Fruit fly (Drosophila melanogaster) whole organism, adult: ENCODE measurements around the gene unk.

Source experiments
- CG11617 ChIP-seq: fragments of 200-800 bp; sonication (Bioruptor generic); optimal IDR thresholded peaks from 2 replicates; lab custom pipeline; 2017; ENCODE audit warnings: mild to moderate bottlenecking, missing biosample characterization, missing genetic modification reagents, missing genetic modification characterization
- CG12768 ChIP-seq: fragments of 200-800 bp; sonication (Bioruptor generic); optimal IDR thresholded peaks from 2 replicates; lab custom pipeline; 2017; ENCODE audit warnings: missing biosample characterization, missing genetic modification characterization, mild to moderate bottlenecking, moderate library complexity, missing genetic modification reagents
- CG14711 ChIP-seq: fragments of 200-800 bp; sonication (Bioruptor generic); optimal IDR thresholded peaks from 2 replicates; lab custom pipeline; 2018; ENCODE audit warnings: missing biosample characterization, mild to moderate bottlenecking, missing genetic modification characterization, moderate library complexity
- CG1620 ChIP-seq: fragments of 200-800 bp; sonication (Bioruptor generic); optimal IDR thresholded peaks from 2 replicates; lab custom pipeline; 2016; ENCODE audit warnings: missing biosample characterization, missing genetic modification characterization
- CG33017 ChIP-seq: fragments of 200-800 bp; sonication (Bioruptor generic); optimal IDR thresholded peaks from 2 replicates; lab custom pipeline; 2018; ENCODE audit warnings: missing biosample characterization, mild to moderate bottlenecking, missing genetic modification characterization, moderate library complexity
- CG5204 ChIP-seq: fragments of 200-800 bp; sonication (Bioruptor generic); optimal IDR thresholded peaks from 2 replicates; lab custom pipeline; 2016; ENCODE audit warnings: missing biosample characterization, missing genetic modification characterization
- CG7045 ChIP-seq: fragments of 200-800 bp; sonication (Bioruptor generic); optimal IDR thresholded peaks from 2 replicates; lab custom pipeline; 2017; ENCODE audit warnings: missing biosample characterization, mild to moderate bottlenecking, missing genetic modification characterization
- CG7101 ChIP-seq: fragments of 200-800 bp; sonication (Bioruptor generic); optimal IDR thresholded peaks from 2 replicates; lab custom pipeline; 2018; ENCODE audit warnings: missing biosample characterization, mild to moderate bottlenecking, missing genetic modification characterization, moderate library complexity
- Clk ChIP-seq: fragments of 200-800 bp; sonication (Bioruptor generic); optimal IDR thresholded peaks from 2 replicates; lab custom pipeline; 2017; ENCODE audit warnings: missing biosample characterization, missing genetic modification characterization
- Crg-1 ChIP-seq: fragments of 200-800 bp; sonication (Bioruptor generic); optimal IDR thresholded peaks from 2 replicates; lab custom pipeline; 2016; ENCODE audit warnings: missing biosample characterization, missing genetic modification characterization
- Hr96 ChIP-seq: fragments of 200-800 bp; sonication (Bioruptor generic); optimal IDR thresholded peaks from 2 replicates; lab custom pipeline; 2016; ENCODE audit warnings: missing biosample characterization, missing genetic modification characterization
- Mnt ChIP-seq: fragments of 200-800 bp; sonication (Bioruptor generic); optimal IDR thresholded peaks from 2 replicates; lab custom pipeline; 2016; ENCODE audit warnings: missing biosample characterization, mild to moderate bottlenecking, missing genetic modification characterization
- bab1 ChIP-seq: fragments of 200-800 bp; sonication (Bioruptor generic); optimal IDR thresholded peaks from 3 replicates; lab custom pipeline; 2019; ENCODE audit warnings: missing biosample characterization, mild to moderate bottlenecking, missing genetic modification characterization, moderate library complexity
- cic ChIP-seq: fragments of 200-800 bp; sonication (Bioruptor generic); optimal IDR thresholded peaks from 2 replicates; lab custom pipeline; 2017; ENCODE audit warnings: missing biosample characterization, mild to moderate bottlenecking, missing genetic modification characterization, moderate library complexity
- cnc ChIP-seq, 2 experiments: fragments of >200 bp; optimal IDR thresholded peaks; 2 replicates each; lab custom pipeline; 2017
- kay ChIP-seq: fragments of 200-800 bp; sonication (Bioruptor generic); peaks from one replicate; lab custom pipeline; 2016; ENCODE audit warnings: missing biosample characterization, missing genetic modification characterization, borderline replicate concordance
- ovo ChIP-seq: fragments of 200-800 bp; sonication (Bioruptor generic); optimal IDR thresholded peaks from 2 replicates; lab custom pipeline; 2016; ENCODE audit warnings: missing biosample characterization, missing genetic modification characterization
- pad ChIP-seq: fragments of 200-800 bp; sonication (Bioruptor generic); optimal IDR thresholded peaks from 3 replicates; lab custom pipeline; 2017; ENCODE audit warnings: missing biosample characterization, missing genetic modification characterization, mild to moderate bottlenecking, moderate library complexity, missing genetic modification reagents
- tj ChIP-seq: fragments of 200-800 bp; sonication (Bioruptor generic); optimal IDR thresholded peaks from 3 replicates; lab custom pipeline; 2017; ENCODE audit warnings: missing biosample characterization, mild to moderate bottlenecking, missing genetic modification characterization, moderate library complexity
- toe ChIP-seq: fragments of 200-800 bp; sonication (Bioruptor generic); optimal IDR thresholded peaks from 2 replicates; lab custom pipeline; 2016; ENCODE audit warnings: missing biosample characterization, missing genetic modification characterization

unk gene

dm6 chr3R:23156347-23156864 lies 1.3 kb downstream of the unk start:
- TF ChIP-seq CG7101 (no peak), CG5204 (GFP tag; lab: Kevin White, UChicago) (no peak), kay (GFP tag; lab: Kevin White, UChicago) (no peak), cnc (optimal IDR thresholded peaks at IDR 0.05; lab: Kevin White, UChicago) (no peak), CG7045 (GFP tag; lab: Kevin White, UChicago) (no peak), pad (no peak), tj (GFP tag; lab: Kevin White, UChicago) (no peak), toe (GFP tag; lab: Kevin White, UChicago) (no peak), CG12768 (no peak), CG33017 (no peak), CG1620 (GFP tag; lab: Kevin White, UChicago) (no peak), bab1 (GFP tag; lab: Kevin White, UChicago) (no peak), CG14711 (tag; lab: Kevin White, UChicago) (no peak), CG11617 (no peak)

- TF ChIP-seq Mnt (GFP tag; lab: Kevin White, UChicago) (no peak), CG33017 (no peak), toe (GFP tag; lab: Kevin White, UChicago) (no peak), CG7045 (GFP tag; lab: Kevin White, UChicago) (no peak), CG14711 (tag; lab: Kevin White, UChicago) (no peak), tj (GFP tag; lab: Kevin White, UChicago) (no peak), CG11617 (no peak), CG5204 (GFP tag; lab: Kevin White, UChicago) (no peak), Clk (GFP tag; lab: Kevin White, UChicago) (no peak), kay (GFP tag; lab: Kevin White, UChicago) (no peak), cic (GFP tag; lab: Kevin White, UChicago) (no peak), cnc (optimal IDR thresholded peaks at IDR 0.05; lab: Kevin White, UChicago) (no peak), pad (no peak), CG7101 (no peak), Crg-1 (GFP tag; lab: Kevin White, UChicago) (no peak), Hr96 (no peak), ovo (GFP tag; lab: Kevin White, UChicago) (no peak)
Observed at dm6 chr3R:23149021-23149571, 8.6 kb downstream of the unk start.

dm6 chr3R:23148433-23148832 lies 9.2 kb downstream of the unk start:
- TF ChIP-seq cnc (optimal IDR thresholded peaks at IDR 0.05; lab: Kevin White, UChicago), result no peak
- no peak for TF ChIP-seq CG11617
- no peak for TF ChIP-seq CG5204 (GFP tag; lab: Kevin White, UChicago)
- TF ChIP-seq CG7101, result no peak
- no peak for TF ChIP-seq tj (GFP tag; lab: Kevin White, UChicago)

dm6 chr3R:23147625-23148024 lies 10.0 kb downstream of the unk start:
- TF ChIP-seq Clk (GFP tag; lab: Kevin White, UChicago), result no peak
- no peak for TF ChIP-seq tj (GFP tag; lab: Kevin White, UChicago)
- no peak for TF ChIP-seq bab1 (GFP tag; lab: Kevin White, UChicago)
- no peak for TF ChIP-seq CG12768
- no peak for TF ChIP-seq Crg-1 (GFP tag; lab: Kevin White, UChicago)
- TF ChIP-seq CG33017, result no peak
- TF ChIP-seq Mnt (GFP tag; lab: Kevin White, UChicago), result no peak
- no peak for TF ChIP-seq cic (GFP tag; lab: Kevin White, UChicago)
- no peak for TF ChIP-seq CG14711 (tag; lab: Kevin White, UChicago)
- no peak for TF ChIP-seq ovo (GFP tag; lab: Kevin White, UChicago)
- no peak for TF ChIP-seq CG11617
- no peak for TF ChIP-seq kay (GFP tag; lab: Kevin White, UChicago)

dm6 chr3R:23147058-23147457 lies 10.6 kb downstream of the unk start:
- TF ChIP-seq Mnt (GFP tag; lab: Kevin White, UChicago), result no peak
- no peak for TF ChIP-seq CG14711 (tag; lab: Kevin White, UChicago)
- no peak for TF ChIP-seq Clk (GFP tag; lab: Kevin White, UChicago)
- TF ChIP-seq CG7101, result no peak
- TF ChIP-seq CG1620 (GFP tag; lab: Kevin White, UChicago), result no peak
- TF ChIP-seq cic (GFP tag; lab: Kevin White, UChicago), result no peak

- TF ChIP-seq cnc (optimal IDR thresholded peaks at IDR 0.05; lab: Kevin White, UChicago), result no peak
- no peak for TF ChIP-seq CG33017
- TF ChIP-seq CG11617, result no peak
- TF ChIP-seq CG1620 (GFP tag; lab: Kevin White, UChicago), result no peak
- no peak for TF ChIP-seq kay (GFP tag; lab: Kevin White, UChicago)
- TF ChIP-seq CG14711 (tag; lab: Kevin White, UChicago), result no peak
- TF ChIP-seq ovo (GFP tag; lab: Kevin White, UChicago), result no peak
- no peak for TF ChIP-seq bab1 (GFP tag; lab: Kevin White, UChicago)
- no peak for TF ChIP-seq CG7045 (GFP tag; lab: Kevin White, UChicago)
- TF ChIP-seq Hr96, result no peak
- TF ChIP-seq tj (GFP tag; lab: Kevin White, UChicago), result no peak
- TF ChIP-seq CG7101, result no peak
- TF ChIP-seq pad, result no peak
- TF ChIP-seq toe (GFP tag; lab: Kevin White, UChicago), result no peak
- TF ChIP-seq Crg-1 (GFP tag; lab: Kevin White, UChicago), result no peak
- no peak for TF ChIP-seq CG12768
- TF ChIP-seq cic (GFP tag; lab: Kevin White, UChicago), result no peak
Observed at dm6 chr3R:23145681-23146080, 12.0 kb downstream of the unk start.
